Worm (Caenorhabditis elegans): ENCODE results near the gene C06C6.7.

C06C6.7 gene

DNA sequence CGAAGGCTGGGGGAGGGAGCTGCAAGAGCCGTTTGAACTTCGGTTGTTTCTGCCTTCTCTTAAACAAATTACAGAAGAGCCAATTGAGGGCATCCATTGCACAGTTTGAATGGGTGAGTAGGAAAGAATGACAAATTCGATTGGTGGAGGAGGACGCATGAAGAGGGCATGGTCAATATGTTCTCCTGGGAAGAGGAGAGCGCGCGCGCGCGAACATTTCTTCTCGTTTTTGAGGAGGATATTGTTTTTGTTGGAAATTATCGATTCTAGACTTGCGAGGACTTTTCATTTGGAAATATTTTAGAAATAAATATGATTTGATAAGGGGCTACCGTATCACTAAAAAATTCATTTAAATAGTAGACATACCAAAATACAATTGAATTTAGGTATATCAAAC, 39.6 kb downstream of the C06C6.7 start, which contains the start of gene T10C6.7:
Gene T10C6.7 (minus strand): TSS at position 143 of the 400 bp plus-strand sequence.
- no peak for TF ChIP-seq sox-4 (tag; optimal IDR thresholded peaks at IDR 0.05)
- no peak for TF ChIP-seq ref-2 (tag; optimal IDR thresholded peaks at IDR 0.05)
- TF ChIP-seq pat-9 (tag; optimal IDR thresholded peaks at IDR 0.05) = no peak
- no peak for TF ChIP-seq C08G9.2 (tag; optimal IDR thresholded peaks at IDR 0.05)
- TF ChIP-seq tbx-7 (tag; optimal IDR thresholded peaks at IDR 0.05) = no peak
- no peak for TF ChIP-seq npax-4 (tag; optimal IDR thresholded peaks at IDR 0.05)
- TF ChIP-seq ceh-19 (GFP tag; optimal IDR thresholded peaks at IDR 0.05) = no peak
- TF ChIP-seq fkh-10 (GFP tag; optimal IDR thresholded peaks at IDR 0.05) = no peak
- TF ChIP-seq ttx-3 (tag; optimal IDR thresholded peaks at IDR 0.05) = no peak
- no peak for TF ChIP-seq sdc-2 (tag; optimal IDR thresholded peaks at IDR 0.05)
- no peak for TF ChIP-seq hlh-6 (tag; optimal IDR thresholded peaks at IDR 0.05)
- no peak for TF ChIP-seq dve-1 (tag; optimal IDR thresholded peaks at IDR 0.05)
- TF ChIP-seq ets-4 (tag; optimal IDR thresholded peaks at IDR 0.05) = no peak
- TF ChIP-seq hlh-30 (tag; optimal IDR thresholded peaks at IDR 0.05; ENCODE audit: insufficient read depth) = no peak
- TF ChIP-seq fax-1 (tag; optimal IDR thresholded peaks at IDR 0.05) = no peak
- TF ChIP-seq pha-2 (tag; optimal IDR thresholded peaks at IDR 0.05) = no peak
- no peak for TF ChIP-seq pha-4 (tag; optimal IDR thresholded peaks at IDR 0.05)
- TF ChIP-seq ceh-30 (tag; optimal IDR thresholded peaks at IDR 0.05) = no peak
- no peak for TF ChIP-seq nfya-1 (tag; optimal IDR thresholded peaks at IDR 0.05)

DNA sequence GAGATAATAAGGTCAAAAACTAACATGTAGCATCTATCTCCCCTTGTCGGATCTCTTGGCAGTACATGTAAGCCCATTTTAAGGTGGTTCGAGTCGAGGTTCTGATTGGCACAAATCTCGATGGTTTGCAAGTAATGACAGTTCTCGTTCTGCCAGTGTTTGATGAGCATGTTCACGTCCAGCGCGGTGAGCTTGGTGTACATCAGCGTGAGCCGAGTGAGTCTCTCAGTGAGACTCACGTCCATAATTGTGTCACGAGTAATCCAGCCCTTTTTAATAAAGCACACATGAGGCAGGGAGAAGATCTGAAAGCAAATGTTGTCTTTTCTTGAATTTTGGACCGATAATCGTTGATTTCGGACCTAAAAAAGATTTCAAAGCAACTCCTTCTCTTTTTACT, 40.8 kb downstream of the C06C6.7 start, which contains the start of gene T10C6.16:
Gene T10C6.16 (minus strand): TSS at position 245 of the 400 bp plus-strand sequence.
- no peak for TF ChIP-seq che-1 (tag; optimal IDR thresholded peaks at IDR 0.05)
- no peak for TF ChIP-seq lim-6 (tag; optimal IDR thresholded peaks at IDR 0.05)
- no peak for TF ChIP-seq K02D7.2 (tag; optimal IDR thresholded peaks at IDR 0.05)
- TF ChIP-seq hlh-30 (tag; optimal IDR thresholded peaks at IDR 0.05; ENCODE audit: insufficient read depth) = no peak
- TF ChIP-seq tbx-7 (tag; optimal IDR thresholded peaks at IDR 0.05) = no peak
- no peak for TF ChIP-seq hlh-8 (tag; optimal IDR thresholded peaks at IDR 0.05)
- TF ChIP-seq sox-4 (tag; optimal IDR thresholded peaks at IDR 0.05) = no peak
- no peak for TF ChIP-seq lin-11 (tag; optimal IDR thresholded peaks at IDR 0.05)
- TF ChIP-seq pax-1 (tag; optimal IDR thresholded peaks at IDR 0.05) = no peak
- no peak for TF ChIP-seq ceh-30 (tag; optimal IDR thresholded peaks at IDR 0.05)
- TF ChIP-seq ceh-14 (tag; optimal IDR thresholded peaks at IDR 0.05) = no peak

DNA sequence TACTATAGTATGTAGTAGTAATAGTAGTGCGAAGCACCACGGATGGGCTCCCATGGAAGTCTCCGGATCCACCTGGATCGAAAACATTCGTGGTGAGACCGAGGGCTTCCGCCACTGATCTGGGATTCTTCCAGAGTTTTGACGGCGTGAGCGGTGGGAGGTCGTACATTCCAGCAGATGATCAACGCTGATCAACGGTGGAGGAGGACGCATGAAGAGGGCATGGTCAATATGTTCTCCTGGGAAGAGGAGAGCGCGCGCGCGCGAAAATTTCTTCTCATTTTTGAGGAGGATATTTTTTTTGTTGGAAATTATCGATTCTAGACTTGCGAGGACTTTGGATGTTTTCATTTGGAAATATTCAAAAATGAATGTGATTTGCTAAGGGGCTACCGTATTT, 41.5 kb downstream of the C06C6.7 start:
- TF ChIP-seq sox-2 (GFP tag; IDR thresholded peaks at IDR 0.05) = no peak
- TF ChIP-seq pqm-1 (tag; optimal IDR thresholded peaks at IDR 0.05) = no peak
- no peak for TF ChIP-seq ama-1 (optimal IDR thresholded peaks at IDR 0.05)
- TF ChIP-seq F13H6.1 (tag; optimal IDR thresholded peaks at IDR 0.05) = no peak
- TF ChIP-seq tbx-7 (tag; optimal IDR thresholded peaks at IDR 0.05) = no peak
- no peak for TF ChIP-seq ceh-6 (GFP tag; optimal IDR thresholded peaks at IDR 0.05)
- no peak for TF ChIP-seq K02D7.2 (tag; optimal IDR thresholded peaks at IDR 0.05)
- TF ChIP-seq fax-1 (tag; optimal IDR thresholded peaks at IDR 0.05) = no peak
- no peak for TF ChIP-seq sdc-2 (tag; optimal IDR thresholded peaks at IDR 0.05)
- TF ChIP-seq hlh-30 (tag; optimal IDR thresholded peaks at IDR 0.05; ENCODE audit: insufficient read depth) = no peak
- no peak for TF ChIP-seq ceh-31 (tag; optimal IDR thresholded peaks at IDR 0.05)
- TF ChIP-seq pha-4 (tag; optimal IDR thresholded peaks at IDR 0.05) = no peak

DNA sequence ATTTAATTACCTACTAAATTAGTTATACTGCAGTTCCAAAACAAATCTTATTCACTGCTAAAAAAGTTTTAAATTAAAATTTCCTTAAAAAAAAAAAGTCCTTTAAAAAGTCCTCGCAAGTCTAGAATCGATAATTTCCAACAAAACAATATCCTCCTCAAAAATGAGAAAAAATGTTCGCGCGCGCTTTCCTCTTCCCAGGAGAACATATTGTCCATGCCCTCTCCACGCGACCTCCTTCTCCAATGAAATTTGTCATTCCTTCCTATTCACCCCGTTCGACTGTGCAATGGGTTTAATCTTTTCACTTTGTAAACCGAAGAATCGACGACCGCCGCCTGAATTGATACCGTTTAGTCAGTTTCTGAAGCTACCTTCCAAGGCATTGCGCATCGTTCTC, 44.2 kb downstream of the C06C6.7 start, which contains the start of gene T10C6.10:
Gene T10C6.10 (plus strand): TSS at position 248 of the 400 bp plus-strand sequence.
- no peak for TF ChIP-seq syd-9 (tag; optimal IDR thresholded peaks at IDR 0.05)
- no peak for TF ChIP-seq hlh-15 (tag; optimal IDR thresholded peaks at IDR 0.05)
- TF ChIP-seq elt-2 (tag; optimal IDR thresholded peaks at IDR 0.05) = no peak
- TF ChIP-seq ama-1 (optimal IDR thresholded peaks at IDR 0.05) = no peak

Data from whole organism, late embryonic.